Worm (Caenorhabditis elegans) whole organism, young adult: ENCODE results near the gene srx-62.
A peak's percentile ranks its signal among the peaks of the same experiment; 100 is the strongest.

ENCODE experiments used
- B0035.1 ChIP-seq: sonication (generic microtip); optimal IDR thresholded peaks from 2 replicates; lab custom pipeline; 2016; ENCODE audit warnings: missing genetic modification characterization, mild to moderate bottlenecking, missing compliant biosample characterization, missing genotype, missing genetic modification reagents
- C17E4.6 ChIP-seq: fragments of 200-800 bp; sonication (Bioruptor generic); IDR thresholded peaks from 2 replicates; pipeline ENCODE4 v1.3.6; 2022; ENCODE audit warnings: missing genetic modification reagents, missing genetic modification characterization, missing compliant biosample characterization
- D2030.7 ChIP-seq: fragments of 200-800 bp; sonication (Bioruptor generic); IDR thresholded peaks from 2 replicates; pipeline ENCODE4 v1.3.6; 2022; ENCODE audit warnings: missing genetic modification reagents, missing genetic modification characterization, missing compliant biosample characterization
- F22D6.2 ChIP-seq: sonication (generic microtip); optimal IDR thresholded peaks from 2 replicates; lab custom pipeline; 2016; ENCODE audit warnings: mild to moderate bottlenecking, missing genetic modification characterization, missing compliant biosample characterization
- F23B12.7 ChIP-seq: sonication (generic microtip); optimal IDR thresholded peaks from 2 replicates; lab custom pipeline; 2017; ENCODE audit warnings: missing genetic modification characterization, mild to moderate bottlenecking, missing compliant biosample characterization, antibody characterized with exemption, moderate library complexity; ENCODE audit not compliant: insufficient read depth
- F52B5.7 ChIP-seq: sonication (generic microtip); optimal IDR thresholded peaks from 2 replicates; lab custom pipeline; 2016; ENCODE audit warnings: mild to moderate bottlenecking, missing genetic modification characterization, missing compliant biosample characterization
- F55B11.4 ChIP-seq: sonication (generic microtip); optimal IDR thresholded peaks from 2 replicates; lab custom pipeline; 2016; ENCODE audit warnings: missing compliant biosample characterization, missing genetic modification characterization, borderline replicate concordance; ENCODE audit not compliant: insufficient read depth
- F57A8.1 ChIP-seq: fragments of 200-800 bp; sonication (Bioruptor generic); optimal IDR thresholded peaks from 2 replicates; lab custom pipeline; 2018; ENCODE audit warnings: mild to moderate bottlenecking, missing genetic modification characterization, moderate library complexity, missing compliant biosample characterization
- F57C9.4 ChIP-seq: sonication (generic microtip); optimal IDR thresholded peaks from 2 replicates; lab custom pipeline; 2017; ENCODE audit warnings: mild to moderate bottlenecking, missing genetic modification characterization, missing compliant biosample characterization
- T07F8.4 ChIP-seq: sonication (generic microtip); optimal IDR thresholded peaks from 2 replicates; lab custom pipeline; 2016; ENCODE audit warnings: mild to moderate bottlenecking, missing genetic modification characterization, moderate library complexity, missing compliant biosample characterization
- T26A5.8 ChIP-seq: sonication (generic microtip); optimal IDR thresholded peaks from 2 replicates; lab custom pipeline; 2016; ENCODE audit warnings: missing genetic modification characterization, missing compliant biosample characterization
- Y67H2A.10 ChIP-seq: fragments of 200-800 bp; sonication (Bioruptor generic); conservative IDR thresholded peaks from 2 replicates; pipeline ENCODE4 v1.3.6; 2022; ENCODE audit warnings: missing genetic modification reagents, missing genetic modification characterization, missing compliant biosample characterization
- Y79H2A.3 ChIP-seq: fragments of 200-800 bp; sonication (Bioruptor generic); conservative IDR thresholded peaks from 2 replicates; pipeline ENCODE4 v1.3.6; 2022; ENCODE audit warnings: missing genetic modification reagents, missing genetic modification characterization, missing compliant biosample characterization
- Y95B8A.8 ChIP-seq: fragments of 200-800 bp; sonication (Bioruptor generic); IDR thresholded peaks from 2 replicates; pipeline ENCODE4 v1.3.6; 2022; ENCODE audit warnings: missing genetic modification reagents, missing genetic modification characterization, missing compliant biosample characterization
- akir-1 ChIP-seq: fragments of 200-800 bp; sonication (Bioruptor generic); optimal IDR thresholded peaks from 2 replicates; lab custom pipeline; 2018; ENCODE audit warnings: mild to moderate bottlenecking, missing genetic modification characterization, moderate library complexity, missing compliant biosample characterization
- aptf-2 ChIP-seq: fragments of 200-800 bp; sonication (Bioruptor generic); conservative IDR thresholded peaks from 2 replicates; pipeline ENCODE4 v1.3.6; 2022; ENCODE audit warnings: missing genetic modification reagents, missing genetic modification characterization, missing compliant biosample characterization
- atf-7 ChIP-seq: sonication (generic microtip); optimal IDR thresholded peaks from 2 replicates; lab custom pipeline; 2017; ENCODE audit warnings: mild to moderate bottlenecking, missing genetic modification characterization, missing compliant biosample characterization
- attf-3 ChIP-seq: fragments of 200-800 bp; sonication (Bioruptor generic); conservative IDR thresholded peaks from 2 replicates; pipeline ENCODE4 v1.3.6; 2022; ENCODE audit warnings: missing genetic modification reagents, missing genetic modification characterization, missing compliant biosample characterization
- attf-5 ChIP-seq: fragments of 200-800 bp; sonication (Bioruptor generic); optimal IDR thresholded peaks from 2 replicates; lab custom pipeline; 2018; ENCODE audit warnings: mild to moderate bottlenecking, missing genetic modification characterization, missing compliant biosample characterization
- bed-1 ChIP-seq: fragments of 200-800 bp; sonication (Bioruptor generic); IDR thresholded peaks from 2 replicates; pipeline ENCODE4 v1.3.6; 2022; ENCODE audit warnings: missing genetic modification reagents, missing genetic modification characterization, missing compliant biosample characterization
- cebp-1 ChIP-seq, 2 experiments: fragments of 200-800 bp in 1 of 2; sonication (Bioruptor generic) in 1 of 2; sonication (generic microtip) in 1 of 2; IDR thresholded peaks in 1 of 2; optimal IDR thresholded peaks in 1 of 2; 2 replicates each; pipeline versions ENCODE4 v1.3.6 to Lab custom; 2017 to 2022; ENCODE audit warnings: missing compliant biosample characterization in 2 of 2, missing genetic modification characterization in 2 of 2, mild to moderate bottlenecking in 1 of 2, missing genetic modification reagents in 1 of 2, moderate library complexity in 1 of 2
- ceh-58 ChIP-seq: fragments of 200-800 bp; sonication (Bioruptor generic); IDR thresholded peaks from 2 replicates; pipeline ENCODE4 v1.3.6; 2022; ENCODE audit warnings: missing genetic modification characterization, missing compliant biosample characterization
- efl-1 ChIP-seq: fragments of 150-350 bp; optimal IDR thresholded peaks from 2 replicates; lab custom pipeline; 2014; ENCODE audit warnings: missing biosample characterization, missing genetic modification reagents, missing genetic modification characterization
- egrh-3 ChIP-seq: fragments of 200-800 bp; sonication (Bioruptor generic); IDR thresholded peaks from 2 replicates; pipeline ENCODE4 v1.3.6; 2022; ENCODE audit warnings: missing genetic modification reagents, missing genetic modification characterization, missing compliant biosample characterization
- hlh-26 ChIP-seq: fragments of 200-800 bp; sonication (Bioruptor generic); conservative IDR thresholded peaks from 2 replicates; pipeline ENCODE4 v1.3.6; 2022; ENCODE audit warnings: missing genetic modification reagents, missing genetic modification characterization, missing compliant biosample characterization
- hmg-1.2 ChIP-seq: fragments of 200-800 bp; sonication (Bioruptor generic); IDR thresholded peaks from 2 replicates; pipeline ENCODE4 v1.3.6; 2022; ENCODE audit warnings: missing genetic modification reagents, missing genetic modification characterization, missing compliant biosample characterization
- hmg-20 ChIP-seq: fragments of 200-800 bp; sonication (Bioruptor generic); IDR thresholded peaks from 2 replicates; pipeline ENCODE4 v1.3.6; 2022; ENCODE audit warnings: missing genetic modification reagents, missing genetic modification characterization, missing compliant biosample characterization
- lin-26 ChIP-seq: fragments of 200-800 bp; sonication (Bioruptor generic); IDR thresholded peaks from 2 replicates; pipeline ENCODE4 v1.3.6; 2022; ENCODE audit warnings: missing genetic modification reagents, missing genetic modification characterization, missing compliant biosample characterization
- lin-40 ChIP-seq: sonication (generic microtip); optimal IDR thresholded peaks from 2 replicates; lab custom pipeline; 2016; ENCODE audit warnings: missing genetic modification characterization, mild to moderate bottlenecking, missing compliant biosample characterization, missing genotype, missing genetic modification reagents
- lin-54 ChIP-seq: fragments of 200-800 bp; sonication (Bioruptor generic); optimal IDR thresholded peaks from 2 replicates; lab custom pipeline; 2018; ENCODE audit warnings: mild to moderate bottlenecking, missing genetic modification characterization, missing compliant biosample characterization
- lir-1 ChIP-seq: fragments of 200-800 bp; sonication (Bioruptor generic); conservative IDR thresholded peaks from 2 replicates; pipeline ENCODE4 v1.3.6; 2022; ENCODE audit warnings: missing genetic modification reagents, missing genetic modification characterization, missing compliant biosample characterization
- madf-3 ChIP-seq: fragments of 200-800 bp; sonication (Bioruptor generic); IDR thresholded peaks from 2 replicates; pipeline ENCODE4 v1.3.6; 2022; ENCODE audit warnings: missing genetic modification reagents, missing genetic modification characterization, missing compliant biosample characterization
- nhr-120 ChIP-seq: fragments of 200-800 bp; sonication (Bioruptor generic); IDR thresholded peaks from 2 replicates; pipeline ENCODE4 v1.3.6; 2022; ENCODE audit warnings: missing genetic modification characterization, missing compliant biosample characterization
- nhr-179 ChIP-seq: sonication (generic microtip); optimal IDR thresholded peaks from 2 replicates; lab custom pipeline; 2016; ENCODE audit warnings: mild to moderate bottlenecking, missing genetic modification characterization, missing compliant biosample characterization
- pha-4 ChIP-seq: fragments of 150-350 bp; sonication (generic microtip); optimal IDR thresholded peaks from 2 replicates; lab custom pipeline; 2014; ENCODE audit warnings: missing biosample characterization, missing genetic modification reagents, missing genetic modification characterization
- snpc-4 ChIP-seq, 5 experiments: fragments of 150-350 bp in 1 of 5; sonication (generic microtip) in 4 of 5; optimal IDR thresholded peaks; 2 replicates each; lab custom pipeline; 2014 to 2018; ENCODE audit warnings: missing genetic modification characterization in 5 of 5, missing biosample characterization in 3 of 5, antibody characterized with exemption in 2 of 5, mild to moderate bottlenecking in 2 of 5, missing compliant biosample characterization in 2 of 5, missing genotype in 2 of 5, moderate library complexity in 2 of 5, missing genetic modification reagents in 1 of 5
- tbx-9 ChIP-seq: sonication (generic microtip); optimal IDR thresholded peaks from 2 replicates; lab custom pipeline; 2016; ENCODE audit warnings: borderline replicate concordance, missing genetic modification characterization, inconsistent platforms, missing compliant biosample characterization
- unc-130 ChIP-seq: sonication (generic microtip); optimal IDR thresholded peaks from 2 replicates; lab custom pipeline; 2016; ENCODE audit warnings: missing genetic modification reagents, missing genetic modification characterization, missing compliant biosample characterization

srx-62 gene

ce11 chrV:4041853-4042424 lies 46.2 kb upstream of the srx-62 start, which contains the start of the genes C49G7.10 and irg-2 (continued):
- TF ChIP-seq D2030.7 (GFP tag; lab: Robert Waterston, UW), result no peak
- no peak for TF ChIP-seq pha-4
- TF ChIP-seq B0035.1 (tag; lab: Kevin White, UChicago), result no peak
- TF ChIP-seq egrh-3 (GFP tag; lab: Robert Waterston, UW), result no peak
- peak; percentile 35 for TF ChIP-seq attf-5 (GFP tag; lab: Kevin White, UChicago)

DNA sequence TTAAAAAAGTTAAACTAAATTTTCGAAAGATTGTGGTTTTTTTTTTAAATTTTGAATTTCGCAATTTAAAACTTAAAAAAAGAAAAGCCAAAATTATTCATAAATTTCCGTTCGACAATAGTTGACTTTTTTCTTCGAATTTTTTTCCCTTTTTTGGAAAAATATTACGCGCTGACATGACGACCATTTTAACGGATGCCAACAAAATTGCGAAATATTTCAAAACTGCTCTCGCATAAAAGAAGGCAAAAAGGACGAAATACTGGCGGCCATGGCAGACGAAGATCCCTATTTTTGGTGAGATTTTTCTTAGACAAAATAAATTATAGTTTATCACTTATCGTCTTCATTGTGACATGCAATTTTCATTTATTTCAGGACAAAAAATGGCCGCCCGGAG lies 42.8 kb upstream of the srx-62 start:
- no peak for TF ChIP-seq nhr-120 (GFP tag; lab: Robert Waterston, UW)
- no peak for TF ChIP-seq lir-1 (GFP tag; lab: Robert Waterston, UW)
- no peak for TF ChIP-seq cebp-1 (GFP tag; IDR thresholded peaks at IDR 0.05; lab: Robert Waterston, UW)
- TF ChIP-seq cebp-1 (tag; optimal IDR thresholded peaks at IDR 0.05; lab: Kevin White, UChicago), result peak; percentile 91

- TF ChIP-seq hlh-26 (no peak), Y67H2A.10 (GFP tag; lab: Robert Waterston, UW) (no peak), T07F8.4 (tag; lab: Kevin White, UChicago) (no peak)
These were observed 42.4 kb upstream of the srx-62 start, which contains the start of gene C49G7.12 for ce11 chrV:4038110-4038509. TSS of gene C49G7.12 (plus strand) at chrV:4038410.

DNA sequence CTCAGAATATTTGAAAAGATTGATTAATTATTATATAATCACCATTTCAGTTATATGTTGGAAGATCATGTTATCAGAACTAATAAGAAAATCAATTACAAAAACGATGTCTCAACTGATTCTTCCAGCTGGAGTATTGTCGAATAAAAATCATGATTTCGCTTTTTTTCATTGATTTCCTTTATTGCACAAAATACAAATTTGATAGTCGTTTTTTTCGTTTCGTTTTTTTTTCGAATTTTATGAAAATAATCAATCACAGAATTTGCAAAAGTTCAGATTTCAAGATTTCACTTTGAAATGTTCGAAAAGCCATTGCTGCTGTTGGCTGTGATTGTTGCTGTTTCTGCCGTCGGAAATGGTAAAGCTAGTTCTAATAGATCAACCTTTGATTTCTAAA lies 40.1 kb upstream of the srx-62 start, which contains the start of gene C49G7.13:
Gene C49G7.13 (plus strand): TSS at position 301 of the 400 bp plus-strand sequence.
- TF ChIP-seq lin-26 (GFP tag; lab: Robert Waterston, UW) (no peak), attf-3 (GFP tag; lab: Robert Waterston, UW) (no peak), lin-54 (GFP tag; lab: Kevin White, UChicago) (no peak), ceh-58 (GFP tag; lab: Robert Waterston, UW) (no peak), aptf-2 (GFP tag; lab: Robert Waterston, UW) (no peak), F57C9.4 (no peak), T26A5.8 (tag; lab: Kevin White, UChicago) (no peak), Y95B8A.8 (GFP tag; lab: Robert Waterston, UW) (no peak), hmg-1.2 (no peak), hmg-20 (GFP tag; lab: Robert Waterston, UW) (no peak), F55B11.4 (tag; lab: Kevin White, UChicago) (no peak), efl-1 (GFP tag; lab: Kevin White, UChicago) (no peak)

- TF ChIP-seq cebp-1 (GFP tag; IDR thresholded peaks at IDR 0.05; lab: Robert Waterston, UW), result peak; percentile 19; the same call in 1 of the 2 replicates
- peak; percentile 87 for TF ChIP-seq cebp-1 (tag; optimal IDR thresholded peaks at IDR 0.05; lab: Kevin White, UChicago)
- TF ChIP-seq snpc-4 (GFP tag; optimal IDR thresholded peaks at IDR 0.05; lab: Kevin White, UChicago), result no peak
- no peak for TF ChIP-seq snpc-4 (tag; optimal IDR thresholded peaks at IDR 0.05; lab: Kevin White, UChicago)
- TF ChIP-seq, all 124 proteins: peak for 1
These were observed 38.6 kb upstream of the srx-62 start, which contains the start of gene C49G7.7 for ce11 chrV:4034303-4034702. TSS of gene C49G7.7 (plus strand) at chrV:4034476.

ce11 chrV:4031319-4031718 lies 35.6 kb upstream of the srx-62 start, which contains the start of gene cyp-35A4:
TSS of gene cyp-35A4 (plus strand) at chrV:4031619.
- no peak for TF ChIP-seq madf-3
- TF ChIP-seq hlh-26, result no peak
- TF ChIP-seq Y79H2A.3 (GFP tag; lab: Robert Waterston, UW), result no peak
- TF ChIP-seq F22D6.2 (tag; lab: Kevin White, UChicago), result no peak
- no peak for TF ChIP-seq tbx-9 (tag; lab: Kevin White, UChicago)
- no peak for TF ChIP-seq unc-130
- TF ChIP-seq akir-1 (GFP tag; lab: Kevin White, UChicago), result no peak
- TF ChIP-seq bed-1 (GFP tag; lab: Robert Waterston, UW), result no peak
- no peak for TF ChIP-seq F57A8.1 (GFP tag; lab: Kevin White, UChicago)
- no peak for TF ChIP-seq C17E4.6 (GFP tag; lab: Robert Waterston, UW)
- no peak for TF ChIP-seq nhr-179 (tag; lab: Kevin White, UChicago)
- TF ChIP-seq F23B12.7, result no peak
- no peak for TF ChIP-seq atf-7 (tag; lab: Kevin White, UChicago)
- TF ChIP-seq F52B5.7 (tag; lab: Kevin White, UChicago), result no peak
- TF ChIP-seq lin-40 (tag; lab: Kevin White, UChicago), result no peak
